Fruit fly (Drosophila melanogaster): ENCODE data around the gene kuk.

Gene kuk

dm6 chr3R:17065018-17065784 is 14.8 kb upstream of the kuk start (continued):
- TF ChIP-seq Hr39 (GFP tag; optimal IDR thresholded peaks at IDR 0.05) (peak; percentile 96), CG1621 (tag; optimal IDR thresholded peaks at IDR 0.05) (peak; percentile 79), acj6 (GFP tag; optimal IDR thresholded peaks at IDR 0.05) (peak; percentile 93), Lpt (GFP tag; optimal IDR thresholded peaks at IDR 0.05) (peak; percentile 89), Ets21C (GFP tag; optimal IDR thresholded peaks at IDR 0.05) (peak; percentile 94), CG32006 (GFP tag; optimal IDR thresholded peaks at IDR 0.05) (peak; percentile 97), achi (GFP tag; optimal IDR thresholded peaks at IDR 0.05) (peak; percentile 94), Eip78C (GFP tag) (peak; percentile 99), Sox14 (GFP tag; optimal IDR thresholded peaks at IDR 0.05) (peak; percentile 97), Met (GFP tag; optimal IDR thresholded peaks at IDR 0.05) (peak; percentile 98), CG3919 (GFP tag; optimal IDR thresholded peaks at IDR 0.05) (peak; percentile 94), OdsH (GFP tag; optimal IDR thresholded peaks at IDR 0.05) (peak; percentile 94), fd85E (GFP tag; optimal IDR thresholded peaks at IDR 0.05) (peak; percentile 80), Eip75B (GFP tag; optimal IDR thresholded peaks at IDR 0.05) (peak; percentile 97), CG11762 (GFP tag; optimal IDR thresholded peaks at IDR 0.05; ENCODE audit: insufficient read depth) (peak; percentile 90), CG8119 (GFP tag; IDR thresholded peaks at IDR 0.05) (peak; percentile 95), topi (GFP tag; optimal IDR thresholded peaks at IDR 0.05) (peak; percentile 98), net (GFP tag; optimal IDR thresholded peaks at IDR 0.05) (peak; percentile 95), Sox102F (GFP tag; optimal IDR thresholded peaks at IDR 0.05) (peak; percentile 97), CG6792 (GFP tag; optimal IDR thresholded peaks at IDR 0.05) (peak; percentile 90), CG31627 (GFP tag; optimal IDR thresholded peaks at IDR 0.05) (peak; percentile 97), Hr4 (GFP tag; optimal IDR thresholded peaks at IDR 0.05) (peak; percentile 97), eg (GFP tag; IDR thresholded peaks at IDR 0.05) (peak; percentile 91), cyc (GFP tag; optimal IDR thresholded peaks at IDR 0.05) (peak; percentile 97), CG6276 (GFP tag; optimal IDR thresholded peaks at IDR 0.05) (peak; percentile 91), esn (GFP tag; optimal IDR thresholded peaks at IDR 0.05) (peak; percentile 98), Ets96B (tag; optimal IDR thresholded peaks at IDR 0.05) (peak; percentile 91), CG7368 (GFP tag; optimal IDR thresholded peaks at IDR 0.05) (peak; percentile 90), CG15336 (GFP tag; IDR thresholded peaks at IDR 0.05) (peak; percentile 94), pdm3 (GFP tag; optimal IDR thresholded peaks at IDR 0.05) (peak; percentile 97), CG34406 (GFP tag; optimal IDR thresholded peaks at IDR 0.05) (peak; percentile 96), CG3032 (tag; optimal IDR thresholded peaks at IDR 0.05) (peak; percentile 82), svp (GFP tag) (peak; percentile 99), CG10631 (GFP tag; optimal IDR thresholded peaks at IDR 0.05) (peak; percentile 91), Blimp-1 (GFP tag; optimal IDR thresholded peaks at IDR 0.05) (peak; percentile 96), Smox (GFP tag; optimal IDR thresholded peaks at IDR 0.05) (peak; percentile 97), Eip93F (GFP tag; optimal IDR thresholded peaks at IDR 0.05) (peak; percentile 92)

- TF ChIP-seq Eip78C (GFP tag) (peak; percentile 38), CG1621 (tag; optimal IDR thresholded peaks at IDR 0.05) (no peak)
Observed at dm6 chr3R:17066077-17066476, 14.0 kb upstream of the kuk start.

- no peak for TF ChIP-seq ss (GFP tag; optimal IDR thresholded peaks at IDR 0.05)
- no peak for TF ChIP-seq Met (GFP tag; optimal IDR thresholded peaks at IDR 0.05)
- TF ChIP-seq eg (GFP tag; IDR thresholded peaks at IDR 0.05), result 0 out of 3 replicates have a peak, but pooled peaks have one; percentile 10
- peak; percentile 50 for TF ChIP-seq svp (GFP tag)
- TF ChIP-seq Eip93F (GFP tag; optimal IDR thresholded peaks at IDR 0.05), result peak; percentile 11
- no peak for TF ChIP-seq CG11902 (GFP tag; optimal IDR thresholded peaks at IDR 0.05)
- no peak for TF ChIP-seq CG6854 (GFP tag; optimal IDR thresholded peaks at IDR 0.05)
- no peak for TF ChIP-seq CG8632 (GFP tag; optimal IDR thresholded peaks at IDR 0.05)
Observed at dm6 chr3R:17066828-17067430, 13.1 kb upstream of the kuk start.

Data from whole organism, prepupa.